Worm (Caenorhabditis elegans): ENCODE results near the gene F21A3.3.

Gene F21A3.3

DNA sequence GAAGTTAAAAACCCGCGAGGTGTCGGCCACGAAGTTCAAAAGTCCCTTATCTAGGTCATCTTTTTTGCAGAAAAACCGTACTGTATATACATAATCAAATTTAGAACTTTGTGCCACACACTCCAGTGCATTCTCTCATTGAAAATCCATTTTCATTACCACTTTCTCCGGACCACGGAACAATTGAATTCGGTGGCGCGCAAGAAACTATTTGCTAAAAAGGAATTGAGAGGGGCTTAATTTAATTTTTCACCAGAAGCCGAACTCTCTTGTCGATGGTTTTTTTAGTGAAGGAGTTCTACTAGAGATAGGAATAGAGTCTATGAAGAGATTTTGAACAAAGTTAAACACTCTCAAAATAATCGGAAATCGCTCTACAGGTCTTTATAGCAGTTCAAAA lies 2.3 kb downstream of the F21A3.3 start:
- TF ChIP-seq tra-4 (tag; optimal IDR thresholded peaks at IDR 0.05) (no peak), ets-7 (tag; optimal IDR thresholded peaks at IDR 0.05) (no peak), ceh-36 (tag; optimal IDR thresholded peaks at IDR 0.05) (no peak), flt-1 (GFP tag; IDR thresholded peaks at IDR 0.05) (no peak), pes-1 (GFP tag; IDR thresholded peaks at IDR 0.05) (no peak), B0310.2 (tag; optimal IDR thresholded peaks at IDR 0.05) (no peak), sea-1 (GFP tag; conservative IDR thresholded peaks at IDR 0.05) (no peak), hnd-1 (tag; optimal IDR thresholded peaks at IDR 0.05) (no peak), tbx-11 (GFP tag; IDR thresholded peaks at IDR 0.05) (no peak), scrt-1 (GFP tag; IDR thresholded peaks at IDR 0.05) (no peak), hmbx-1 (tag; optimal IDR thresholded peaks at IDR 0.05) (no peak), aly-1 (tag; optimal IDR thresholded peaks at IDR 0.05) (no peak), ama-1 (optimal IDR thresholded peaks at IDR 0.05) (no peak), hmg-4 (GFP tag; optimal IDR thresholded peaks at IDR 0.05) (no peak), F13C5.2 (tag; optimal IDR thresholded peaks at IDR 0.05) (no peak), tbx-37 (GFP tag; conservative IDR thresholded peaks at IDR 0.05) (no peak), ceh-13 (GFP tag; optimal IDR thresholded peaks at IDR 0.05) (no peak)

- TF ChIP-seq tra-4 (tag; optimal IDR thresholded peaks at IDR 0.05) = no peak
- no peak for TF ChIP-seq hnd-1 (tag; optimal IDR thresholded peaks at IDR 0.05)
- TF ChIP-seq B0310.2 (tag; optimal IDR thresholded peaks at IDR 0.05) = no peak
- no peak for TF ChIP-seq ets-7 (tag; optimal IDR thresholded peaks at IDR 0.05)
- no peak for TF ChIP-seq tbx-11 (GFP tag; IDR thresholded peaks at IDR 0.05)
- no peak for TF ChIP-seq pes-1 (GFP tag; IDR thresholded peaks at IDR 0.05)
- no peak for TF ChIP-seq ceh-13 (GFP tag; optimal IDR thresholded peaks at IDR 0.05)
- no peak for TF ChIP-seq F13C5.2 (tag; optimal IDR thresholded peaks at IDR 0.05)
- no peak for TF ChIP-seq scrt-1 (GFP tag; IDR thresholded peaks at IDR 0.05)
- TF ChIP-seq sea-1 (GFP tag; conservative IDR thresholded peaks at IDR 0.05) = no peak
- no peak for TF ChIP-seq ceh-36 (tag; optimal IDR thresholded peaks at IDR 0.05)
- TF ChIP-seq hmbx-1 (tag; optimal IDR thresholded peaks at IDR 0.05) = no peak
- TF ChIP-seq hmg-4 (GFP tag; optimal IDR thresholded peaks at IDR 0.05) = no peak
- no peak for TF ChIP-seq ama-1 (optimal IDR thresholded peaks at IDR 0.05)
- no peak for TF ChIP-seq flt-1 (GFP tag; IDR thresholded peaks at IDR 0.05)
- TF ChIP-seq aly-1 (tag; optimal IDR thresholded peaks at IDR 0.05) = no peak
Observed at ce11 chrV:15520398-15520797, 2.9 kb downstream of the F21A3.3 start.

DNA sequence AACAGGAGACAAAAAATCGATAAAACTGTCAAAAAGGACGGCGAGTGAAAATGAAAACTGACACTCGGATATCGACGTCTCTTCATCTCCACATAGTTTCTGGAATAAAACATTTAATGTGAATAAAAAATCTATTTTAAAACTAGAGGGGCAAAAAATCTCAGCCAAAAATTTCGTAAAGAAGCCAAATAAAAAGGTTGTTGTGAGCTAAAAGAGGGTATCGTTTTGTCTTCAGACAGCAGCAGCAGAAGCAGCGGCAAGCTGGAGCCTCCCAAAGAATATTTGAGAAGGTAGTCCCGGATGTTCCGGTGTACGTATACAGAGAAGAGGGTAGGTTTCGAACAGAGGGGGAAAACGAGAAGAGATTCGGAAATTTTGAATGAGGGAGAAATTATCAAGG lies 4.4 kb downstream of the F21A3.3 start, which contains the start of gene lgc-31:
TSS of gene lgc-31 (minus strand) at position 101 of the 400 bp plus-strand sequence.
- TF ChIP-seq B0310.2 (tag; optimal IDR thresholded peaks at IDR 0.05) = no peak

DNA sequence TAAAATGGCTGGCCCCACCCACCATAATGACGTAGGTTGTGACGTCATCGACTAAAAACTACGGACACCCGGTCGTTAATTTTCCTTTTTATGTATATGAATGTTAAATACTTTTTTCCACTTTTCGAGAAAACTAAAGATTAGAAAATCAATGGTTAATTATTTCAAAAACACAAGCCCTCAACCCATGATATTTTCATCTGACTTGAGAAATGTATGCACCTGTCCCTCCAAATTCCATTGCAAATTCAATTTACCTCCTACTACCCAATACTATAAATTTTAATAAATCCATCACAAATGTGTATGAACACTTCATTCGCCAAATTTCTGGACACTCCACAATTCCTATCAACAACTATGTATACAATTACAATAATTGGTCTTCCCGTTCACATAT lies 11.6 kb downstream of the F21A3.3 start, which contains the start of gene srh-276:
TSS of gene srh-276 (plus strand) at position 301 of the 400 bp plus-strand sequence.
- TF ChIP-seq hmg-4 (GFP tag; optimal IDR thresholded peaks at IDR 0.05) = no peak
- no peak for TF ChIP-seq tra-4 (tag; optimal IDR thresholded peaks at IDR 0.05)
- TF ChIP-seq pes-1 (GFP tag; IDR thresholded peaks at IDR 0.05) = no peak
- no peak for TF ChIP-seq scrt-1 (GFP tag; IDR thresholded peaks at IDR 0.05)
- TF ChIP-seq hnd-1 (tag; optimal IDR thresholded peaks at IDR 0.05) = no peak
- no peak for TF ChIP-seq hmbx-1 (tag; optimal IDR thresholded peaks at IDR 0.05)
- no peak for TF ChIP-seq tbx-11 (GFP tag; IDR thresholded peaks at IDR 0.05)
- TF ChIP-seq ceh-13 (GFP tag; optimal IDR thresholded peaks at IDR 0.05) = no peak
- TF ChIP-seq flt-1 (GFP tag; IDR thresholded peaks at IDR 0.05) = no peak
- no peak for TF ChIP-seq sea-1 (GFP tag; conservative IDR thresholded peaks at IDR 0.05)
- no peak for TF ChIP-seq aly-1 (tag; optimal IDR thresholded peaks at IDR 0.05)
- no peak for TF ChIP-seq ceh-36 (tag; optimal IDR thresholded peaks at IDR 0.05)
- TF ChIP-seq ama-1 (optimal IDR thresholded peaks at IDR 0.05) = no peak
- TF ChIP-seq ets-7 (tag; optimal IDR thresholded peaks at IDR 0.05) = no peak
- TF ChIP-seq B0310.2 (tag; optimal IDR thresholded peaks at IDR 0.05) = no peak
- TF ChIP-seq F13C5.2 (tag; optimal IDR thresholded peaks at IDR 0.05) = no peak
- no peak for TF ChIP-seq tbx-37 (GFP tag; conservative IDR thresholded peaks at IDR 0.05)

- TF ChIP-seq flt-1 (GFP tag; IDR thresholded peaks at IDR 0.05) (no peak), ceh-13 (GFP tag; optimal IDR thresholded peaks at IDR 0.05) (no peak), F13C5.2 (tag; optimal IDR thresholded peaks at IDR 0.05) (no peak), B0310.2 (tag; optimal IDR thresholded peaks at IDR 0.05) (no peak), tbx-37 (GFP tag; conservative IDR thresholded peaks at IDR 0.05) (no peak), hmbx-1 (tag; optimal IDR thresholded peaks at IDR 0.05) (no peak), sea-1 (GFP tag; conservative IDR thresholded peaks at IDR 0.05) (no peak), ama-1 (optimal IDR thresholded peaks at IDR 0.05) (no peak), scrt-1 (GFP tag; IDR thresholded peaks at IDR 0.05) (no peak), tbx-11 (GFP tag; IDR thresholded peaks at IDR 0.05) (no peak), ets-7 (tag; optimal IDR thresholded peaks at IDR 0.05) (no peak), pes-1 (GFP tag; IDR thresholded peaks at IDR 0.05) (no peak), aly-1 (tag; optimal IDR thresholded peaks at IDR 0.05) (no peak), hmg-4 (GFP tag; optimal IDR thresholded peaks at IDR 0.05) (no peak), ceh-36 (tag; optimal IDR thresholded peaks at IDR 0.05) (no peak), tra-4 (tag; optimal IDR thresholded peaks at IDR 0.05) (no peak), hnd-1 (tag; optimal IDR thresholded peaks at IDR 0.05) (no peak)
Observed at ce11 chrV:15533096-15533495, 15.6 kb downstream of the F21A3.3 start, which contains the start of gene F21A3.11. TSS of gene F21A3.11 (minus strand) at chrV:15533212.

- TF ChIP-seq aly-1 (tag; optimal IDR thresholded peaks at IDR 0.05) (no peak), tbx-11 (GFP tag; IDR thresholded peaks at IDR 0.05) (no peak), ceh-36 (tag; optimal IDR thresholded peaks at IDR 0.05) (no peak), B0310.2 (tag; optimal IDR thresholded peaks at IDR 0.05) (no peak), hmbx-1 (tag; optimal IDR thresholded peaks at IDR 0.05) (no peak), tra-4 (tag; optimal IDR thresholded peaks at IDR 0.05) (no peak), pes-1 (GFP tag; IDR thresholded peaks at IDR 0.05) (no peak), ceh-13 (GFP tag; optimal IDR thresholded peaks at IDR 0.05) (no peak), tbx-37 (GFP tag; conservative IDR thresholded peaks at IDR 0.05) (no peak), F13C5.2 (tag; optimal IDR thresholded peaks at IDR 0.05) (no peak)
Observed at ce11 chrV:15533864-15534263, 16.4 kb downstream of the F21A3.3 start, which contains the start of gene F21A3.2. TSS of gene F21A3.2 (minus strand) at chrV:15533964.

- TF ChIP-seq ceh-36 (tag; optimal IDR thresholded peaks at IDR 0.05) (no peak), tra-4 (tag; optimal IDR thresholded peaks at IDR 0.05) (no peak), ceh-13 (GFP tag; optimal IDR thresholded peaks at IDR 0.05) (no peak), pes-1 (GFP tag; IDR thresholded peaks at IDR 0.05) (no peak), flt-1 (GFP tag; IDR thresholded peaks at IDR 0.05) (no peak), hmg-4 (GFP tag; optimal IDR thresholded peaks at IDR 0.05) (no peak), scrt-1 (GFP tag; IDR thresholded peaks at IDR 0.05) (no peak), ets-7 (tag; optimal IDR thresholded peaks at IDR 0.05) (no peak), aly-1 (tag; optimal IDR thresholded peaks at IDR 0.05) (no peak), tbx-37 (GFP tag; conservative IDR thresholded peaks at IDR 0.05) (no peak), F13C5.2 (tag; optimal IDR thresholded peaks at IDR 0.05) (no peak), hmbx-1 (tag; optimal IDR thresholded peaks at IDR 0.05) (no peak), B0310.2 (tag; optimal IDR thresholded peaks at IDR 0.05) (no peak), hnd-1 (tag; optimal IDR thresholded peaks at IDR 0.05) (no peak), tbx-11 (GFP tag; IDR thresholded peaks at IDR 0.05) (no peak), sea-1 (GFP tag; conservative IDR thresholded peaks at IDR 0.05) (no peak), ama-1 (optimal IDR thresholded peaks at IDR 0.05) (no peak)
Observed at ce11 chrV:15536320-15536719, 18.8 kb downstream of the F21A3.3 start, which contains the start of gene F21A3.4. TSS of gene F21A3.4 (plus strand) at chrV:15536620.

Data from whole organism, early embryonic.